Fruit fly (Drosophila melanogaster): ENCODE data around the gene Hira.

The Hira gene

dm6 chrX:7690683-7691082, 31.2 kb upstream of the Hira start (continued):
- TF ChIP-seq CG1832 (GFP tag; optimal IDR thresholded peaks at IDR 0.05) (no peak), gcm (GFP tag; optimal IDR thresholded peaks at IDR 0.05) (peak; percentile 74), CG8281 (tag; optimal IDR thresholded peaks at IDR 0.05) (no peak), toy (GFP tag; IDR thresholded peaks at IDR 0.05) (0 out of 2 replicates have a peak, but pooled peaks have one; percentile 23), pros (GFP tag; optimal IDR thresholded peaks at IDR 0.05) (peak; percentile 9), CG14710 (tag; optimal IDR thresholded peaks at IDR 0.05) (peak; percentile 15), CG12744 (GFP tag; optimal IDR thresholded peaks at IDR 0.05) (peak; percentile 6), Hsf (GFP tag; optimal IDR thresholded peaks at IDR 0.05) (peak; percentile 3), ttk (GFP tag; IDR thresholded peaks at IDR 0.05) (no peak), gro (GFP tag; optimal IDR thresholded peaks at IDR 0.05) (peak; percentile 33), CG2116 (GFP tag; optimal IDR thresholded peaks at IDR 0.05) (peak; percentile 10), CG9727 (GFP tag; optimal IDR thresholded peaks at IDR 0.05) (peak; percentile 62), CG6854 (GFP tag; optimal IDR thresholded peaks at IDR 0.05) (peak; percentile 68), trh (GFP tag; optimal IDR thresholded peaks at IDR 0.05) (no peak), yki (optimal IDR thresholded peaks at IDR 0.05) (peak; percentile 10), pfk (GFP tag; optimal IDR thresholded peaks at IDR 0.05) (peak; percentile 55), repo (GFP tag; optimal IDR thresholded peaks at IDR 0.05) (peak; percentile 22), gfzf (GFP tag; optimal IDR thresholded peaks at IDR 0.05) (no peak), Pdp1 (GFP tag; optimal IDR thresholded peaks at IDR 0.05) (peak in 1 of 2 experiments; percentile 81), CG15601 (tag; optimal IDR thresholded peaks at IDR 0.05) (peak; percentile 67), CG15011 (GFP tag; optimal IDR thresholded peaks at IDR 0.05) (peak; percentile 45), CG1792 (GFP tag; optimal IDR thresholded peaks at IDR 0.05) (peak; percentile 23), CG2712 (tag; optimal IDR thresholded peaks at IDR 0.05) (peak; percentile 34), NC2β (GFP tag; optimal IDR thresholded peaks at IDR 0.05) (peak; percentile 17), HmgZ (tag; optimal IDR thresholded peaks at IDR 0.05) (peak; percentile 31), gce (GFP tag; IDR thresholded peaks at IDR 0.05) (no peak), CG10654 (GFP tag; optimal IDR thresholded peaks at IDR 0.05) (peak; percentile 19), nau (GFP tag; optimal IDR thresholded peaks at IDR 0.05) (peak; percentile 40), btn (GFP tag; optimal IDR thresholded peaks at IDR 0.05) (peak; percentile 3), H15 (GFP tag; IDR thresholded peaks at IDR 0.05) (no peak), lbe (GFP tag; optimal IDR thresholded peaks at IDR 0.05) (peak; percentile 2), Six4 (GFP tag; optimal IDR thresholded peaks at IDR 0.05) (peak; percentile 22), caup (GFP tag; optimal IDR thresholded peaks at IDR 0.05; ENCODE audit: severe bottlenecking) (peak; percentile 84), Nf-YC (tag; optimal IDR thresholded peaks at IDR 0.05) (peak; percentile 46), chm (GFP tag; IDR thresholded peaks at IDR 0.05) (peak; percentile 37; the same call in 1 of the 2 replicates), disco-r (GFP tag; optimal IDR thresholded peaks at IDR 0.05) (no peak), her (GFP tag; optimal IDR thresholded peaks at IDR 0.05) (peak; percentile 36), bsh (GFP tag; optimal IDR thresholded peaks at IDR 0.05) (peak in 1 of 2 experiments; percentile 55), tgo (GFP tag; IDR thresholded peaks at IDR 0.05) (peak; percentile 16; the same call in 1 of the 3 replicates), CG4360 (GFP tag; IDR thresholded peaks at IDR 0.05) (peak; percentile 59), CG9932 (GFP tag; IDR thresholded peaks at IDR 0.05) (peak; percentile 36), D19A (tag; optimal IDR thresholded peaks at IDR 0.05) (peak; percentile 40), CG13424 (tag; optimal IDR thresholded peaks at IDR 0.05) (peak; percentile 28), sc (optimal IDR thresholded peaks at IDR 0.05) (no peak), sc (GFP tag; optimal IDR thresholded peaks at IDR 0.05) (peak; percentile 49), eyg (GFP tag; optimal IDR thresholded peaks at IDR 0.05) (peak; percentile 29), CG3281 (GFP tag; optimal IDR thresholded peaks at IDR 0.05) (peak; percentile 69), CG12659 (GFP tag; optimal IDR thresholded peaks at IDR 0.05) (peak; percentile 60), Doc2 (GFP tag; IDR thresholded peaks at IDR 0.05) (no peak), CG6813 (GFP tag; optimal IDR thresholded peaks at IDR 0.05) (peak; percentile 77)
